Fruit fly (Drosophila melanogaster) whole organism, embryonic: ENCODE measurements around the gene CG1965.

Source experiments
- CG9932 ChIP-seq: fragments of 200-800 bp; sonication (Bioruptor generic); IDR thresholded peaks from 2 replicates; pipeline ENCODE4 v1.3.6; 2022; ENCODE audit warnings: missing biosample characterization, missing genetic modification characterization
- CoRest ChIP-seq: fragments of 200-800 bp; sonication (Bioruptor generic); optimal IDR thresholded peaks from 3 replicates; lab custom pipeline; 2018; ENCODE audit warnings: missing biosample characterization, mild to moderate bottlenecking, missing genetic modification characterization, moderate library complexity
- Dbx ChIP-seq: fragments of 200-800 bp; sonication (Bioruptor generic); IDR thresholded peaks from 3 replicates; pipeline ENCODE4 v1.3.6; 2022; ENCODE audit warnings: missing biosample characterization, missing genetic modification characterization
- Hey ChIP-seq: fragments of 200-800 bp; sonication (Bioruptor generic); optimal IDR thresholded peaks from 3 replicates; lab custom pipeline; 2018; ENCODE audit warnings: missing biosample characterization, mild to moderate bottlenecking, missing genetic modification characterization
- Hmr ChIP-seq: fragments of 200-800 bp; sonication (Bioruptor generic); optimal IDR thresholded peaks from 3 replicates; lab custom pipeline; 2017; ENCODE audit warnings: mild to moderate bottlenecking, missing biosample characterization, missing genetic modification reagents, missing genetic modification characterization
- Neu2 ChIP-seq: fragments of 200-800 bp; sonication (Bioruptor generic); optimal IDR thresholded peaks from 3 replicates; lab custom pipeline; 2016; ENCODE audit warnings: missing biosample characterization, missing genetic modification characterization, borderline replicate concordance
- ap ChIP-seq: fragments of 200-800 bp; sonication (Bioruptor generic); IDR thresholded peaks from 2 replicates; pipeline ENCODE4 v1.3.6; 2022; ENCODE audit warnings: missing biosample characterization, missing genetic modification characterization
- phol ChIP-seq: fragments of 200-800 bp; sonication (Bioruptor generic); optimal IDR thresholded peaks from 3 replicates; lab custom pipeline; 2018; ENCODE audit warnings: missing biosample characterization, mild to moderate bottlenecking, missing genetic modification characterization, moderate library complexity
- stwl ChIP-seq: fragments of 200-800 bp; sonication (Bioruptor generic); optimal IDR thresholded peaks from 3 replicates; lab custom pipeline; 2018; ENCODE audit warnings: missing biosample characterization, mild to moderate bottlenecking, missing genetic modification characterization, moderate library complexity

DNA sequence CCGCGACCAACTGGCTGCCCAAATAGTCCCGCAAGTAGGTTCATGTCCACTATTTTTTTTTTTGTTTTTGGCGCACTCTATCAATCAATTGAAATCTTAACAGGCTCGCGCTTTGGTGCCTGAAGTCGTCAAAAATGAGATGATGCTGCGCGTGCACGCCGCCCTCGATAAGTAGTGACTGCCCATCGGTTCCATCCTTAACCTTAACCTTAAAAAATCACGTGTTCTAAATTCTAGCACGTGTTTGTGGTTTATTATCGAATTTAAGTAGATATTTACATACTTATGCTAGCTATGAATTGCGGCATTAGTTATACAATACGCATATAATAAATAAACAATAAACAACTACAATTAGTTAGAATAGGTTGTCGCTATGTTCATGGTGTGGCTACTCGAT, 27.2 kb downstream of the CG1965 start:
- TF ChIP-seq Dbx (GFP tag; lab: Robert Waterston, UW) (no peak), Hmr (GFP tag; lab: Kevin White, UChicago) (no peak), Hey (tag; lab: Kevin White, UChicago) (no peak), stwl (tag; lab: Kevin White, UChicago) (no peak), ap (GFP tag; lab: Robert Waterston, UW) (no peak), CoRest (tag; lab: Kevin White, UChicago) (no peak), CG9932 (GFP tag; lab: Robert Waterston, UW) (no peak), phol (tag; lab: Kevin White, UChicago) (no peak), Neu2 (no peak)
